Fruit fly (Drosophila melanogaster): ENCODE results near the gene Pglym87.

DNA sequence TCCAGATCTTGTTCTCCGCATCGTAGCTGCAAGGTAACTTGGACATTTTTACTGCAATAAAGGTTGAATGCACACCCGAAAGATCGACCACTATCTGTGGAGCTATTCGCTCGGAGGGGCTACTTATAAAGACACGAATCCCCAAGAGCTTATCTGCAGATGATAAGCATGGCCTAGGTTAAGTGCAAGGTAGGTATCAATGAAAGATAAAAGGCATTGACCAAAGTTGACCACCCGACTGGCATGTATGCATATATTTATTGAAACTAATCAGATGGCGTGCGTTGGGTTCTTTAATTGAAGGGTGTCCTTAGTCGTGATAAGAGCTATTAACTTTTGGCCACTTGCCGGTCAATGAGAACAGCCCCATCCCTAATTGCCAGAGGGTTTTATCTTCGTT is 22.3 kb downstream of the Pglym87 start, which contains the start of gene CG4830:
- TF ChIP-seq Sox102F (GFP tag; optimal IDR thresholded peaks at IDR 0.05) (no peak), spab (GFP tag; optimal IDR thresholded peaks at IDR 0.05) (no peak), CG34406 (GFP tag; optimal IDR thresholded peaks at IDR 0.05) (no peak), Eip93F (GFP tag; optimal IDR thresholded peaks at IDR 0.05) (no peak), CG10631 (GFP tag; optimal IDR thresholded peaks at IDR 0.05) (no peak), CG7368 (GFP tag; optimal IDR thresholded peaks at IDR 0.05) (no peak), CG8632 (GFP tag; optimal IDR thresholded peaks at IDR 0.05) (no peak), CG3032 (tag; optimal IDR thresholded peaks at IDR 0.05) (no peak), OdsH (GFP tag; optimal IDR thresholded peaks at IDR 0.05) (no peak), CG16779 (tag; optimal IDR thresholded peaks at IDR 0.05) (no peak), CG6276 (GFP tag; optimal IDR thresholded peaks at IDR 0.05) (no peak), CG1621 (tag; optimal IDR thresholded peaks at IDR 0.05) (no peak), dac (GFP tag; optimal IDR thresholded peaks at IDR 0.05) (no peak)

All from whole organism, prepupa.